Fruit fly (Drosophila melanogaster): Measurements from ENCODE around the gene CG14229.

- no peak for TF ChIP-seq CG8478 (optimal IDR thresholded peaks at IDR 0.05)
- TF ChIP-seq CTCF (optimal IDR thresholded peaks at IDR 0.05), result no peak
Observed at dm6 chrX:19711936-19712335, 16.9 kb upstream of the CG14229 start.

All from S2 (cell line).